Fruit fly (Drosophila melanogaster): ENCODE measurements around the gene Nmnat.

Gene Nmnat

DNA sequence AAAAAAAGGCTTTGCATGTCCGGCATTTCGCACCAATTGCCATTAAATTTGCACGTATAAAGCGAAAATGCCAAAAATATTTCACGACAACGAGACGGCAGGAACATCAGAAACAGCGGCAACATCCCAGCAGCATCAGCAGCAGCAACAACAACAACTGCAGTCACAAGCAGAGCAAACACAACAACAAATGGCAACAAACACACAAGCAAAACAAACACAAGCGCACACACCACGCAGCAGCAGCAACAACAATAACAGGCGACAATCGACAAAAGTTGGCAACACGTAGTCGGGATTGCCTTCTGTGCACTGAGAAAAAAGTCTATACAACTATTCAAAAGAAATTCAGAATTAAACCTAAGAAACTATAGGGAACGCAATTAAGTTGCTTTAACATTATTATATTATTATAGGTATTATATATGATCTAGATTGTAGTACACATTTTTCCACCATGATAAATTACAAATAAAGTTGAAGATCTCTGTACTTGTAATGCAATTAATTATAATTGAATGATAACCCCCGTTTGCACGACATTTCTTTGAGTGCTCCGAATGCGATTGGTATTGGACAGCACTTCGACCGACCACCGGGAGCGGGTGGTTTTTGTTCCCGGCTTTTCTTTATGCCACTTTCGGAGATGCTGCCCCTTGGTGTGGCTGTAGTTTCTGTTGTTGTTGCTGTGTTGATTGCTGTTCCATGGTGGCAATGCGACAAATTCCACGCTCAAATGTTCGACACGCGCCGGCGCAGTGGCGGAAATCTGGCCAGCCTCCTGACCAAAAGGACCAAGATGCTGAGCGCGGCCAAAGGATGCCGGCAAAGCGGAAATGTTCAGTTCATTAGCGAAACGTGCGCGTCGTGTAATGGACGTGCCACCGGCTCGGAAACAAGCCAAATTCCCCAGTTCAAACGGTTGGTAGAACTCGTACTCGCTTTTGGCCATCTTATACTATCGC is 38.8 kb downstream of the Nmnat start, which contains the start of gene tnc:
Gene tnc, plus strand, starts transcription at position 848 of the 965 bp plus-strand sequence.
- TF ChIP-seq CG11762 (GFP tag; optimal IDR thresholded peaks at IDR 0.05; ENCODE audit: insufficient read depth) (peak; percentile 68), spab (GFP tag; optimal IDR thresholded peaks at IDR 0.05) (peak; percentile 76), vri (GFP tag; optimal IDR thresholded peaks at IDR 0.05) (peak; percentile 58), Ets96B (tag; optimal IDR thresholded peaks at IDR 0.05) (peak; percentile 80), ss (GFP tag; optimal IDR thresholded peaks at IDR 0.05) (peak; percentile 69), cyc (GFP tag; optimal IDR thresholded peaks at IDR 0.05) (peak; percentile 80), CG6854 (GFP tag; optimal IDR thresholded peaks at IDR 0.05) (peak; percentile 50), CG3032 (tag; optimal IDR thresholded peaks at IDR 0.05) (peak; percentile 81), OdsH (GFP tag; optimal IDR thresholded peaks at IDR 0.05) (peak; percentile 86), Sox14 (GFP tag; optimal IDR thresholded peaks at IDR 0.05) (peak; percentile 71), CG6792 (GFP tag; optimal IDR thresholded peaks at IDR 0.05) (peak; percentile 83), Sox102F (GFP tag; optimal IDR thresholded peaks at IDR 0.05) (peak; percentile 73), CG7368 (GFP tag; optimal IDR thresholded peaks at IDR 0.05) (peak; percentile 48), Ets21C (GFP tag; optimal IDR thresholded peaks at IDR 0.05) (peak; percentile 48), CG11902 (GFP tag; optimal IDR thresholded peaks at IDR 0.05) (peak; percentile 70), net (GFP tag; optimal IDR thresholded peaks at IDR 0.05) (peak; percentile 79), CG1621 (tag; optimal IDR thresholded peaks at IDR 0.05) (peak; percentile 62), topi (GFP tag; optimal IDR thresholded peaks at IDR 0.05) (peak; percentile 78), CG15336 (GFP tag; IDR thresholded peaks at IDR 0.05) (peak; percentile 81; the same call in 1 of the 2 replicates), Eip78C (GFP tag) (peak; percentile 91), Hr38 (GFP tag; optimal IDR thresholded peaks at IDR 0.05) (no peak), CG10631 (GFP tag; optimal IDR thresholded peaks at IDR 0.05) (peak; percentile 88), pdm3 (GFP tag; optimal IDR thresholded peaks at IDR 0.05) (peak; percentile 63), dac (GFP tag; optimal IDR thresholded peaks at IDR 0.05) (peak; percentile 67), fkh (GFP tag; optimal IDR thresholded peaks at IDR 0.05) (no peak), Blimp-1 (GFP tag; optimal IDR thresholded peaks at IDR 0.05) (peak; percentile 72), CG8319 (GFP tag; optimal IDR thresholded peaks at IDR 0.05) (peak; percentile 67), achi (GFP tag; optimal IDR thresholded peaks at IDR 0.05) (peak; percentile 84), CG6276 (GFP tag; optimal IDR thresholded peaks at IDR 0.05) (peak; percentile 69), CG6163 (GFP tag; IDR thresholded peaks at IDR 0.05) (peak; percentile 73), svp (GFP tag) (peak; percentile 88), salr (GFP tag; optimal IDR thresholded peaks at IDR 0.05) (peak in 1 of 2 experiments; percentile 63), CG11294 (GFP tag; IDR thresholded peaks at IDR 0.05) (no peak; the same call in 1 of the 2 replicates), Gug (GFP tag; IDR thresholded peaks at IDR 0.05) (peak; percentile 63), Eip93F (GFP tag; optimal IDR thresholded peaks at IDR 0.05) (peak; percentile 55), Hr39 (GFP tag; optimal IDR thresholded peaks at IDR 0.05) (peak; percentile 60), CG34406 (GFP tag; optimal IDR thresholded peaks at IDR 0.05) (peak; percentile 84), Eip75B (GFP tag; optimal IDR thresholded peaks at IDR 0.05) (peak; percentile 66), acj6 (GFP tag; optimal IDR thresholded peaks at IDR 0.05) (peak; percentile 87), Lpt (GFP tag; optimal IDR thresholded peaks at IDR 0.05) (peak; percentile 71), Met (GFP tag; optimal IDR thresholded peaks at IDR 0.05) (peak; percentile 64), dsx (GFP tag; optimal IDR thresholded peaks at IDR 0.05; ENCODE audit: poor library complexity, severe bottlenecking) (peak; percentile 84), Sox15 (GFP tag; optimal IDR thresholded peaks at IDR 0.05) (peak; percentile 71), CG16779 (tag; optimal IDR thresholded peaks at IDR 0.05) (peak; percentile 45), CG3919 (GFP tag; optimal IDR thresholded peaks at IDR 0.05) (peak; percentile 82), CG9139 (GFP tag; optimal IDR thresholded peaks at IDR 0.05) (peak; percentile 58), CG32006 (GFP tag; optimal IDR thresholded peaks at IDR 0.05) (peak; percentile 89), fd85E (GFP tag; optimal IDR thresholded peaks at IDR 0.05) (peak; percentile 24), fd59A (GFP tag; optimal IDR thresholded peaks at IDR 0.05) (peak; percentile 63)

Measured in whole organism, prepupa.